Worm (Caenorhabditis elegans): ENCODE results near the gene grl-29.
A peak's percentile ranks its signal among the peaks of the same experiment; 100 is the strongest.
"Not testable (repeated sequence)": the region's sequence is repeated elsewhere in the genome, so short reads cannot be mapped to it uniquely, and the experiment has no call there.

grl-29 gene

ce11 chrV:3578813-3579212 is 23.8 kb upstream of the grl-29 start, which contains the start of gene pygl-1 (continued):
- TF ChIP-seq F49E8.2 (tag; optimal IDR thresholded peaks at IDR 0.05; ENCODE audit: insufficient read depth) (peak; percentile 61), attf-3 (GFP tag; conservative IDR thresholded peaks at IDR 0.05) (peak; percentile 84), tbp1 (GFP tag; optimal IDR thresholded peaks at IDR 0.05) (peak; percentile 59), madf-10 (tag; optimal IDR thresholded peaks at IDR 0.05) (no peak), lin-54 (GFP tag; optimal IDR thresholded peaks at IDR 0.05) (peak; percentile 94), F57C9.4 (tag; optimal IDR thresholded peaks at IDR 0.05) (no peak), nhr-27 (tag; optimal IDR thresholded peaks at IDR 0.05) (no peak), ztf-6 (GFP tag; IDR thresholded peaks at IDR 0.05) (no peak), rcor-1 (GFP tag; IDR thresholded peaks at IDR 0.05) (peak; percentile 90), F23B12.7 (tag; optimal IDR thresholded peaks at IDR 0.05; ENCODE audit: insufficient read depth) (no peak)

- no peak for TF ChIP-seq F37B4.10 (GFP tag; IDR thresholded peaks at IDR 0.05)
- TF ChIP-seq zim-3 (tag; optimal IDR thresholded peaks at IDR 0.05) = no peak
- TF ChIP-seq F57A8.1 (GFP tag; optimal IDR thresholded peaks at IDR 0.05) = no peak
- no peak for TF ChIP-seq mcd-1 (GFP tag; IDR thresholded peaks at IDR 0.05)
- no peak for TF ChIP-seq ceh-79 (tag; optimal IDR thresholded peaks at IDR 0.05)
- no peak for TF ChIP-seq mel-28 (tag; optimal IDR thresholded peaks at IDR 0.05; ENCODE audit: borderline replicate concordance)
- no peak for TF ChIP-seq bed-1 (GFP tag; IDR thresholded peaks at IDR 0.05)
- no peak for TF ChIP-seq madf-6 (GFP tag; IDR thresholded peaks at IDR 0.05)
- TF ChIP-seq F23B12.7 (tag; optimal IDR thresholded peaks at IDR 0.05; ENCODE audit: insufficient read depth) = no peak
- TF ChIP-seq unc-130 (GFP tag; optimal IDR thresholded peaks at IDR 0.05) = no peak
- no peak for TF ChIP-seq let-526 (GFP tag; IDR thresholded peaks at IDR 0.05)
- no peak for TF ChIP-seq C06A6.2 (GFP tag; conservative IDR thresholded peaks at IDR 0.05)
- TF ChIP-seq die-1 (tag; optimal IDR thresholded peaks at IDR 0.05) = no peak
- TF ChIP-seq hmg-1.2 (GFP tag; IDR thresholded peaks at IDR 0.05) = no peak
These were observed 20.7 kb upstream of the grl-29 start, which contains the start of gene grl-27 for ce11 chrV:3575759-3576158. grl-27 (minus strand) TSS chrV:3575859.

- TF ChIP-seq lin-26 (GFP tag; IDR thresholded peaks at IDR 0.05); rec-8 (tag; optimal IDR thresholded peaks at IDR 0.05); pbrm-1 (GFP tag; IDR thresholded peaks at IDR 0.05): not testable (repeated sequence)
These were observed 17.4 kb upstream of the grl-29 start, which contains the start of gene F40C5.1 for ce11 chrV:3572408-3572807. F40C5.1 (plus strand) TSS chrV:3572708.

ce11 chrV:3570695-3571094 is 15.7 kb upstream of the grl-29 start, which contains the start of gene F40C5.2:
F40C5.2 (plus strand) TSS chrV:3570995.
- TF ChIP-seq hlh-12 (tag; optimal IDR thresholded peaks at IDR 0.05); sptf-2 (GFP tag; optimal IDR thresholded peaks at IDR 0.05); K11D2.4 (GFP tag; IDR thresholded peaks at IDR 0.05): not testable (repeated sequence)

- not testable (repeated sequence) for TF ChIP-seq F55B11.4 (tag; optimal IDR thresholded peaks at IDR 0.05; ENCODE audit: borderline replicate concordance, insufficient read depth); bed-2 (GFP tag; IDR thresholded peaks at IDR 0.05); F57C9.4 (tag; optimal IDR thresholded peaks at IDR 0.05)
These were observed 9.3 kb upstream of the grl-29 start, which contains the start of gene T24A6.17 for ce11 chrV:3564335-3564734. T24A6.17 (minus strand) TSS chrV:3564435.

Data from whole organism, young adult.